Fruit fly (Drosophila melanogaster): ENCODE results near the gene CG13727.

dm6 chr3L:17357431-17357830 is 16.3 kb upstream of the CG13727 start:
- TF ChIP-seq CG8478 (optimal IDR thresholded peaks at IDR 0.05): no peak
- no peak for TF ChIP-seq pan (optimal IDR thresholded peaks at IDR 0.05)
- TF ChIP-seq psq (optimal IDR thresholded peaks at IDR 0.05): no peak
